Worm (Caenorhabditis elegans) whole organism, mixed stage, embryonic: ENCODE results near the gene C47A10.12.

Source experiments
- M03D4.4 ChIP-seq: sonication (generic microtip); optimal IDR thresholded peaks from 2 replicates; lab custom pipeline; 2017; ENCODE audit warnings: mild to moderate bottlenecking, missing genetic modification characterization, missing compliant biosample characterization
- bed-3 ChIP-seq: fragments of 200-800 bp; sonication (Bioruptor generic); optimal IDR thresholded peaks from 3 replicates; lab custom pipeline; 2018; ENCODE audit warnings: mild to moderate bottlenecking, missing genetic modification characterization, moderate library complexity, missing compliant biosample characterization
- blmp-1 ChIP-seq: fragments of 150-350 bp; optimal IDR thresholded peaks from 2 replicates; lab custom pipeline; 2014; ENCODE audit warnings: missing biosample characterization, missing genetic modification characterization
- ceh-43 ChIP-seq: fragments of 200-800 bp; sonication (Bioruptor generic); optimal IDR thresholded peaks from 2 replicates; lab custom pipeline; 2018; ENCODE audit warnings: mild to moderate bottlenecking, missing genetic modification characterization, moderate library complexity, missing compliant biosample characterization
- ceh-83 ChIP-seq: fragments of 200-800 bp; sonication (Bioruptor generic); optimal IDR thresholded peaks from 2 replicates; lab custom pipeline; 2018; ENCODE audit warnings: mild to moderate bottlenecking, missing genetic modification characterization, missing compliant biosample characterization
- ces-1 ChIP-seq: fragments of 150-350 bp; optimal IDR thresholded peaks from 2 replicates; lab custom pipeline; 2014; ENCODE audit warnings: missing biosample characterization, missing genetic modification reagents, missing genetic modification characterization
- cnd-1 ChIP-seq: fragments of 200-800 bp; sonication (Bioruptor generic); optimal IDR thresholded peaks from 2 replicates; lab custom pipeline; 2018; ENCODE audit warnings: mild to moderate bottlenecking, missing genetic modification characterization, missing compliant biosample characterization
- drap-1 ChIP-seq: fragments of 200-800 bp; sonication (Bioruptor generic); optimal IDR thresholded peaks from 3 replicates; lab custom pipeline; 2018; ENCODE audit warnings: mild to moderate bottlenecking, missing genetic modification characterization, missing compliant biosample characterization
- elt-3 ChIP-seq: fragments of 150-350 bp; optimal IDR thresholded peaks from 2 replicates; lab custom pipeline; 2014; ENCODE audit warnings: missing biosample characterization, missing genetic modification characterization
- flh-1 ChIP-seq: fragments of 200-800 bp; sonication (Bioruptor generic); optimal IDR thresholded peaks from 2 replicates; lab custom pipeline; 2018; ENCODE audit warnings: mild to moderate bottlenecking, missing genetic modification characterization, moderate library complexity, missing compliant biosample characterization
- hlh-1 ChIP-seq: fragments of 150-350 bp; optimal IDR thresholded peaks from 2 replicates; lab custom pipeline; 2014; ENCODE audit warnings: missing biosample characterization, missing genetic modification reagents, missing genetic modification characterization
- lin-13 ChIP-seq: fragments of 150-350 bp; optimal IDR thresholded peaks from 2 replicates; lab custom pipeline; 2014; ENCODE audit warnings: missing biosample characterization, missing genetic modification characterization
- lsy-2 ChIP-seq: fragments of 150-350 bp; optimal IDR thresholded peaks from 2 replicates; lab custom pipeline; 2014; ENCODE audit warnings: missing biosample characterization, missing genetic modification characterization
- mab-5 ChIP-seq: fragments of 150-350 bp; optimal IDR thresholded peaks from 2 replicates; lab custom pipeline; 2014; ENCODE audit warnings: missing biosample characterization, missing genetic modification characterization
- mep-1 ChIP-seq: fragments of 150-350 bp; optimal IDR thresholded peaks from 2 replicates; lab custom pipeline; 2017; ENCODE audit warnings: missing biosample characterization, missing genetic modification reagents, missing genetic modification characterization, inconsistent platforms
- mls-2 ChIP-seq: sonication (generic microtip); optimal IDR thresholded peaks from 2 replicates; lab custom pipeline; 2016; ENCODE audit warnings: mild to moderate bottlenecking, missing genetic modification characterization, moderate library complexity, missing compliant biosample characterization
- nhr-12 ChIP-seq: fragments of 150-350 bp; optimal IDR thresholded peaks from 2 replicates; lab custom pipeline; 2014; ENCODE audit warnings: missing biosample characterization, missing genetic modification characterization
- nhr-2 ChIP-seq: fragments of 150-350 bp; optimal IDR thresholded peaks from 2 replicates; lab custom pipeline; 2014; ENCODE audit warnings: missing biosample characterization, missing genetic modification characterization
- nhr-237 ChIP-seq: fragments of 150-350 bp; optimal IDR thresholded peaks from 2 replicates; lab custom pipeline; 2014; ENCODE audit warnings: missing biosample characterization, missing genetic modification characterization
- nhr-28 ChIP-seq: fragments of 150-350 bp; optimal IDR thresholded peaks from 2 replicates; lab custom pipeline; 2014; ENCODE audit warnings: missing biosample characterization, missing genetic modification characterization
- nhr-76 ChIP-seq: sonication (generic microtip); optimal IDR thresholded peaks from 2 replicates; lab custom pipeline; 2017; ENCODE audit warnings: missing biosample characterization, missing genetic modification characterization
- pha-4 ChIP-seq: fragments of 150-350 bp; optimal IDR thresholded peaks from 2 replicates; lab custom pipeline; 2018; ENCODE audit warnings: missing biosample characterization, missing genetic modification reagents, missing genetic modification characterization
- sem-2 ChIP-seq: fragments of 200-800 bp; sonication (Bioruptor generic); optimal IDR thresholded peaks from 2 replicates; lab custom pipeline; 2018; ENCODE audit warnings: mild to moderate bottlenecking, missing genetic modification characterization, missing compliant biosample characterization
- snpc-4 ChIP-seq: fragments of 150-350 bp; optimal IDR thresholded peaks from 2 replicates; lab custom pipeline; 2014; ENCODE audit warnings: missing biosample characterization, missing genetic modification characterization
- sptf-1 ChIP-seq: sonication (generic microtip); optimal IDR thresholded peaks from 2 replicates; lab custom pipeline; 2017; ENCODE audit warnings: mild to moderate bottlenecking, missing genetic modification characterization, moderate library complexity, missing compliant biosample characterization
- tbx-8 ChIP-seq: fragments of 200-800 bp; sonication (Bioruptor generic); optimal IDR thresholded peaks from 2 replicates; lab custom pipeline; 2018; ENCODE audit warnings: mild to moderate bottlenecking, missing genetic modification characterization, moderate library complexity, missing compliant biosample characterization
- unc-62 ChIP-seq: fragments of 150-350 bp; optimal IDR thresholded peaks from 2 replicates; lab custom pipeline; 2014; ENCODE audit warnings: missing biosample characterization, missing genetic modification reagents, missing genetic modification characterization
- zip-8 ChIP-seq: fragments of 150-350 bp; optimal IDR thresholded peaks from 2 replicates; lab custom pipeline; 2014; ENCODE audit warnings: missing biosample characterization, missing genetic modification characterization
- ztf-11 ChIP-seq: fragments of 150-350 bp; optimal IDR thresholded peaks from 2 replicates; lab custom pipeline; 2014; ENCODE audit warnings: missing biosample characterization, missing genetic modification characterization

The C47A10.12 gene

DNA sequence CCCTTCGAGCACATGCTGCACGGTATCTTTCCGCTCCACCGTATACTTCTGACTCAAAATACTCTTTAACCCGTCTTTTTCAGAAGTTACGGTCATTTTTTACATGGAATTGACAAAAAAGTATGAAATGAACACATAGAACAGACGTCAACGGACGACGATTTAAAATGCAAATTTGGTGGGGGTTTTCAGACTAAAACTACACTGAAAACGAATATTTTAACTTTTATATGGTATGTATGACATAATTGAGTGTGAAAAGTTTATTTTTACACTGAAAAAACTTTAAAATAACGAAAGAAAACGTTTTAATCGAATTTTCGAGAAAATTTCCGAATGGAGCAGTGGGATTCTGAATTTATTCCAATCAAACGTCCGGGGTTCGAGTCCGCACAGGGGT lies 30.8 kb upstream of the C47A10.12 start, which contains the start of gene twk-36:
Gene twk-36 (minus strand): TSS at position 101 of the 400 bp plus-strand sequence.
- TF ChIP-seq cnd-1 (tag; lab: Kevin White, UChicago) (no peak), mls-2 (no peak), tbx-8 (no peak), elt-3 (tag; lab: Kevin White, UChicago) (no peak), ztf-11 (tag; lab: Kevin White, UChicago) (no peak), nhr-2 (no peak)
- TF ChIP-seq, all 35 proteins: peak for 0

- TF ChIP-seq cnd-1 (tag; lab: Kevin White, UChicago) = no peak
- TF ChIP-seq nhr-12 (tag; lab: Kevin White, UChicago) = no peak
- peak; percentile 44 for TF ChIP-seq drap-1 (GFP tag; lab: Kevin White, UChicago)
- TF ChIP-seq ceh-83 (GFP tag; lab: Kevin White, UChicago) = no peak
- TF ChIP-seq M03D4.4 (tag; lab: Kevin White, UChicago) = no peak
- no peak for TF ChIP-seq zip-8 (tag; lab: Kevin White, UChicago)
- no peak for TF ChIP-seq elt-3 (tag; lab: Kevin White, UChicago)
- TF ChIP-seq ces-1 (GFP tag; lab: Kevin White, UChicago) = peak; percentile 82
- TF ChIP-seq nhr-237 (tag; lab: Kevin White, UChicago) = no peak
- TF ChIP-seq hlh-1 (tag; lab: Kevin White, UChicago) = no peak
- TF ChIP-seq sem-2 = no peak
- no peak for TF ChIP-seq lin-13 (tag; lab: Kevin White, UChicago)
- no peak for TF ChIP-seq mab-5 (tag; lab: Kevin White, UChicago)
- no peak for TF ChIP-seq mep-1 (tag; lab: Kevin White, UChicago)
Measured at ce11 chrV:17749181-17749580, 28.5 kb upstream of the C47A10.12 start, which contains the start of gene R12G8.1. TSS of gene R12G8.1 (minus strand) at chrV:17749243.

- no peak for TF ChIP-seq sem-2
- no peak for TF ChIP-seq zip-8 (tag; lab: Kevin White, UChicago)
- no peak for TF ChIP-seq pha-4 (tag; lab: Kevin White, UChicago)
- TF ChIP-seq hlh-1 (tag; lab: Kevin White, UChicago) = no peak
- no peak for TF ChIP-seq ces-1 (GFP tag; lab: Kevin White, UChicago)
- TF ChIP-seq blmp-1 = no peak
- no peak for TF ChIP-seq lin-13 (tag; lab: Kevin White, UChicago)
- no peak for TF ChIP-seq flh-1 (GFP tag; lab: Kevin White, UChicago)
- TF ChIP-seq, all 35 proteins: peak for 0
Measured at ce11 chrV:17752340-17752739, 25.4 kb upstream of the C47A10.12 start.

DNA sequence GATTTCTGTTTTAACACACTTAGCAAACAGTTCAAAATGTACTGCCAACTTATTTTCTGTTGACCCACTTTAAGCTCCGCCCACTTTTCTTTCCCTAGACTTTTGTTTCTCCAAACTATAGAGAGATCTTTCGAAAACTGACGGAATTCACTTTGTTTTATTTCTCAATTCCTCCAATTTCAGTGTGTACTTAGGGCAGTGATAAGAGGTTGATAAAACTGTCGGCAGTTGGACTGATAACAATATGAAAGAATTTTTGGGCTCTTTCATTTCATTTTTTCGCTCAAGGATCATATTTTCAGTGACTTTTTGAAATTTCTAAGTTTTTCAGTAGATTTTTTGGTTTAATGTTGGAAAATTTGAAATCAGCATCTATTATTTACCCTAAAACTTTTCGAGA lies 22.7 kb upstream of the C47A10.12 start:
- no peak for TF ChIP-seq unc-62 (GFP tag; lab: Kevin White, UChicago)
- TF ChIP-seq drap-1 (GFP tag; lab: Kevin White, UChicago) = no peak
- TF ChIP-seq bed-3 (GFP tag; lab: Kevin White, UChicago) = no peak
- TF ChIP-seq lin-13 (tag; lab: Kevin White, UChicago) = no peak
- TF ChIP-seq nhr-76 (tag; lab: Kevin White, UChicago) = no peak
- no peak for TF ChIP-seq nhr-237 (tag; lab: Kevin White, UChicago)
- TF ChIP-seq mab-5 (tag; lab: Kevin White, UChicago) = no peak
- TF ChIP-seq nhr-28 (tag; lab: Kevin White, UChicago) = no peak

DNA sequence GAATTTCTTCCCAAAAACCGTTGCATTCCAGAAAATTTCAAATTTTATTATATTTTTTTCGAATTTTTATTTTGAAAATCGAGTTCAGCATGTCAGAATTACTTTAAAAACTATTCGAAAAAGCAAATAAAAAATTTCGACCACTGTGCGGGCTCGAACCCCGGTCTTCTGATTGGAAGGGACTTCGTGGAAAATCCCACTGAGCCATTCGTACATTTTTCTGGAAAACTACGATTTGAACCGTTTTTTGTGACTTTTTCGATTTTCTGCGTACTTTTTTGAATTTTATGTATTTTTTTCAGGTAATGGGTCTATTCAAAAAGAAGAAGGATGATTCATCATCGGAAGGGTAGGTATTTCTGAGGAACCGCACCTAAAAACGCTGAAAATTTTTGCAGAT lies 22.1 kb upstream of the C47A10.12 start, which contains the start of gene pgp-9:
Gene pgp-9 (plus strand): TSS at position 301 of the 400 bp plus-strand sequence.
- no peak for TF ChIP-seq nhr-2
- TF ChIP-seq ceh-83 (GFP tag; lab: Kevin White, UChicago) = no peak
- no peak for TF ChIP-seq unc-62 (GFP tag; lab: Kevin White, UChicago)
- no peak for TF ChIP-seq pha-4 (tag; lab: Kevin White, UChicago)
- TF ChIP-seq, all 35 proteins: peak for 0

- no peak for TF ChIP-seq pha-4 (tag; lab: Kevin White, UChicago)
- no peak for TF ChIP-seq nhr-28 (tag; lab: Kevin White, UChicago)
- no peak for TF ChIP-seq mep-1 (tag; lab: Kevin White, UChicago)
- TF ChIP-seq tbx-8 = no peak
Measured at ce11 chrV:17765077-17765476, 12.6 kb upstream of the C47A10.12 start, which contains the start of the genes C47A10.16 and srh-283. TSS of gene C47A10.16 (minus strand) at chrV:17765177. TSS of gene srh-283 (plus strand) at chrV:17765348.

- TF ChIP-seq hlh-1 (tag; lab: Kevin White, UChicago) (no peak), snpc-4 (tag; lab: Kevin White, UChicago) (no peak), nhr-76 (tag; lab: Kevin White, UChicago) (no peak), cnd-1 (tag; lab: Kevin White, UChicago) (no peak), mep-1 (tag; lab: Kevin White, UChicago) (no peak), bed-3 (GFP tag; lab: Kevin White, UChicago) (no peak), M03D4.4 (tag; lab: Kevin White, UChicago) (no peak), lsy-2 (tag; lab: Kevin White, UChicago) (no peak), mls-2 (no peak), sptf-1 (tag; lab: Kevin White, UChicago) (no peak), ceh-83 (GFP tag; lab: Kevin White, UChicago) (no peak), ces-1 (GFP tag; lab: Kevin White, UChicago) (no peak), blmp-1 (no peak), nhr-12 (tag; lab: Kevin White, UChicago) (no peak), mab-5 (tag; lab: Kevin White, UChicago) (no peak), zip-8 (tag; lab: Kevin White, UChicago) (no peak), drap-1 (GFP tag; lab: Kevin White, UChicago) (no peak), ceh-43 (GFP tag; lab: Kevin White, UChicago) (no peak), nhr-2 (no peak), nhr-28 (tag; lab: Kevin White, UChicago) (no peak)
Measured at ce11 chrV:17767249-17767648, 10.5 kb upstream of the C47A10.12 start, which contains the start of gene srh-284. TSS of gene srh-284 (plus strand) at chrV:17767549.
